Worm (Caenorhabditis elegans) whole organism, L4/young adult: ENCODE measurements around the gene F18H3.1.

Experiments used
- W03F9.2 ChIP-seq: fragments of 150-350 bp; optimal IDR thresholded peaks from 2 replicates; lab custom pipeline; 2014; ENCODE audit warnings: missing biosample characterization, missing genetic modification characterization
- dao-5 ChIP-seq: sonication (generic microtip); optimal IDR thresholded peaks from 2 replicates; lab custom pipeline; 2016; ENCODE audit warnings: missing genotype, missing genetic modification characterization, moderate library complexity, missing compliant biosample characterization
- him-1 ChIP-seq: sonication (generic microtip); optimal IDR thresholded peaks from 2 replicates; lab custom pipeline; 2016; ENCODE audit warnings: missing genotype, missing genetic modification reagents, missing genetic modification characterization, missing compliant biosample characterization

The F18H3.1 gene

ce11 chrX:13518861-13519713 is at the start of gene F18H3.1, which contains the start of gene cdk-4:
F18H3.1 (plus strand) TSS chrX:13519663.
cdk-4 (minus strand) TSS chrX:13518911.
- TF ChIP-seq dao-5 (no peak), W03F9.2 (no peak), him-1 (tag; lab: Kevin White, UChicago) (peak; percentile 53)

- TF ChIP-seq dao-5 = no peak
- TF ChIP-seq W03F9.2 = no peak
- TF ChIP-seq him-1 (tag; lab: Kevin White, UChicago) = no peak
Measured at ce11 chrX:13469907-13470647, 49.4 kb upstream of the F18H3.1 start.

- TF ChIP-seq W03F9.2 (no peak), dao-5 (no peak), him-1 (tag; lab: Kevin White, UChicago) (no peak)
Measured at ce11 chrX:13471855-13472254, 47.6 kb upstream of the F18H3.1 start, which contains the start of gene tre-4. tre-4 (plus strand) TSS chrX:13472155.

- TF ChIP-seq dao-5 (no peak), W03F9.2 (no peak), him-1 (tag; lab: Kevin White, UChicago) (no peak)
Measured at ce11 chrX:13477356-13477755, 42.1 kb upstream of the F18H3.1 start, which contains the start of gene efn-3. efn-3 (minus strand) TSS chrX:13477456.

- no peak for TF ChIP-seq dao-5
- TF ChIP-seq him-1 (tag; lab: Kevin White, UChicago) = no peak
- no peak for TF ChIP-seq W03F9.2
Measured at ce11 chrX:13481704-13482103, 37.8 kb upstream of the F18H3.1 start, which contains the start of gene srd-50. srd-50 (minus strand) TSS chrX:13481804.

- TF ChIP-seq dao-5 = no peak
- no peak for TF ChIP-seq him-1 (tag; lab: Kevin White, UChicago)
- TF ChIP-seq W03F9.2 = no peak
Measured at ce11 chrX:13484813-13485212, 34.6 kb upstream of the F18H3.1 start, which contains the start of gene srd-51. srd-51 (minus strand) TSS chrX:13484913.

ce11 chrX:13493762-13494161 is 25.7 kb upstream of the F18H3.1 start:
- TF ChIP-seq him-1 (tag; lab: Kevin White, UChicago) = peak; percentile 17
- no peak for TF ChIP-seq dao-5
- no peak for TF ChIP-seq W03F9.2

ce11 chrX:13499098-13499497 is 20.4 kb upstream of the F18H3.1 start:
- TF ChIP-seq him-1 (tag; lab: Kevin White, UChicago) (no peak), dao-5 (no peak), W03F9.2 (no peak)

ce11 chrX:13499923-13500322 is 19.5 kb upstream of the F18H3.1 start:
- TF ChIP-seq him-1 (tag; lab: Kevin White, UChicago) (no peak), W03F9.2 (no peak), dao-5 (no peak)

- TF ChIP-seq him-1 (tag; lab: Kevin White, UChicago) (no peak), W03F9.2 (no peak), dao-5 (no peak)
Measured at ce11 chrX:13500568-13500967, 18.9 kb upstream of the F18H3.1 start, which contains the start of gene sad-1. sad-1 (minus strand) TSS chrX:13500668.

ce11 chrX:13502282-13502681 is 17.2 kb upstream of the F18H3.1 start:
- TF ChIP-seq dao-5 (no peak), him-1 (tag; lab: Kevin White, UChicago) (peak; percentile 85), W03F9.2 (no peak)

ce11 chrX:13503839-13504238 is 15.6 kb upstream of the F18H3.1 start:
- TF ChIP-seq him-1 (tag; lab: Kevin White, UChicago) (no peak), W03F9.2 (no peak), dao-5 (no peak)

- no peak for TF ChIP-seq him-1 (tag; lab: Kevin White, UChicago)
- TF ChIP-seq W03F9.2 = no peak
- TF ChIP-seq dao-5 = no peak
Measured at ce11 chrX:13505201-13505600, 14.3 kb upstream of the F18H3.1 start.

- TF ChIP-seq him-1 (tag; lab: Kevin White, UChicago) (no peak), W03F9.2 (no peak), dao-5 (no peak)
Measured at ce11 chrX:13506043-13506442, 13.4 kb upstream of the F18H3.1 start.

ce11 chrX:13506493-13506892 is 13.0 kb upstream of the F18H3.1 start:
- TF ChIP-seq dao-5 (no peak), him-1 (tag; lab: Kevin White, UChicago) (no peak), W03F9.2 (no peak)
